Worm (Caenorhabditis elegans) whole organism, mixed stage, embryonic: ENCODE results near the gene srw-103.

ENCODE experiments used
- M03D4.4 ChIP-seq: sonication (generic microtip); optimal IDR thresholded peaks from 2 replicates; lab custom pipeline; 2017; ENCODE audit warnings: mild to moderate bottlenecking, missing genetic modification characterization, missing compliant biosample characterization
- bed-3 ChIP-seq: fragments of 200-800 bp; sonication (Bioruptor generic); optimal IDR thresholded peaks from 3 replicates; lab custom pipeline; 2018; ENCODE audit warnings: mild to moderate bottlenecking, missing genetic modification characterization, moderate library complexity, missing compliant biosample characterization
- blmp-1 ChIP-seq: fragments of 150-350 bp; optimal IDR thresholded peaks from 2 replicates; lab custom pipeline; 2014; ENCODE audit warnings: missing biosample characterization, missing genetic modification characterization
- ceh-39 ChIP-seq: fragments of 150-350 bp; optimal IDR thresholded peaks from 2 replicates; lab custom pipeline; 2014; ENCODE audit warnings: missing biosample characterization, missing genetic modification characterization
- ceh-43 ChIP-seq: fragments of 200-800 bp; sonication (Bioruptor generic); optimal IDR thresholded peaks from 2 replicates; lab custom pipeline; 2018; ENCODE audit warnings: mild to moderate bottlenecking, missing genetic modification characterization, moderate library complexity, missing compliant biosample characterization
- ceh-83 ChIP-seq: fragments of 200-800 bp; sonication (Bioruptor generic); optimal IDR thresholded peaks from 2 replicates; lab custom pipeline; 2018; ENCODE audit warnings: mild to moderate bottlenecking, missing genetic modification characterization, missing compliant biosample characterization
- cnd-1 ChIP-seq: fragments of 200-800 bp; sonication (Bioruptor generic); optimal IDR thresholded peaks from 2 replicates; lab custom pipeline; 2018; ENCODE audit warnings: mild to moderate bottlenecking, missing genetic modification characterization, missing compliant biosample characterization
- drap-1 ChIP-seq: fragments of 200-800 bp; sonication (Bioruptor generic); optimal IDR thresholded peaks from 3 replicates; lab custom pipeline; 2018; ENCODE audit warnings: mild to moderate bottlenecking, missing genetic modification characterization, missing compliant biosample characterization
- elt-1 ChIP-seq: sonication (generic microtip); optimal IDR thresholded peaks from 2 replicates; lab custom pipeline; 2017; ENCODE audit warnings: missing genetic modification characterization, mild to moderate bottlenecking, missing compliant biosample characterization, antibody characterized with exemption, moderate library complexity, borderline replicate concordance; ENCODE audit not compliant: insufficient read depth
- elt-3 ChIP-seq: fragments of 150-350 bp; optimal IDR thresholded peaks from 2 replicates; lab custom pipeline; 2014; ENCODE audit warnings: missing biosample characterization, missing genetic modification characterization
- flh-1 ChIP-seq: fragments of 200-800 bp; sonication (Bioruptor generic); optimal IDR thresholded peaks from 2 replicates; lab custom pipeline; 2018; ENCODE audit warnings: mild to moderate bottlenecking, missing genetic modification characterization, moderate library complexity, missing compliant biosample characterization
- ham-2 ChIP-seq: fragments of 200-800 bp; sonication (Bioruptor generic); optimal IDR thresholded peaks from 2 replicates; lab custom pipeline; 2018; ENCODE audit warnings: mild to moderate bottlenecking, missing genetic modification characterization, missing compliant biosample characterization
- hlh-1 ChIP-seq: fragments of 150-350 bp; optimal IDR thresholded peaks from 2 replicates; lab custom pipeline; 2014; ENCODE audit warnings: missing biosample characterization, missing genetic modification reagents, missing genetic modification characterization
- lin-32 ChIP-seq: fragments of 200-800 bp; sonication (Bioruptor generic); optimal IDR thresholded peaks from 2 replicates; lab custom pipeline; 2018; ENCODE audit warnings: mild to moderate bottlenecking, missing genetic modification characterization, missing compliant biosample characterization
- lsy-2 ChIP-seq: fragments of 150-350 bp; optimal IDR thresholded peaks from 2 replicates; lab custom pipeline; 2014; ENCODE audit warnings: missing biosample characterization, missing genetic modification characterization
- mep-1 ChIP-seq: fragments of 150-350 bp; optimal IDR thresholded peaks from 2 replicates; lab custom pipeline; 2017; ENCODE audit warnings: missing biosample characterization, missing genetic modification reagents, missing genetic modification characterization, inconsistent platforms
- mls-2 ChIP-seq: sonication (generic microtip); optimal IDR thresholded peaks from 2 replicates; lab custom pipeline; 2016; ENCODE audit warnings: mild to moderate bottlenecking, missing genetic modification characterization, moderate library complexity, missing compliant biosample characterization
- nhr-12 ChIP-seq: fragments of 150-350 bp; optimal IDR thresholded peaks from 2 replicates; lab custom pipeline; 2014; ENCODE audit warnings: missing biosample characterization, missing genetic modification characterization
- nhr-2 ChIP-seq: fragments of 150-350 bp; optimal IDR thresholded peaks from 2 replicates; lab custom pipeline; 2014; ENCODE audit warnings: missing biosample characterization, missing genetic modification characterization
- nhr-237 ChIP-seq: fragments of 150-350 bp; optimal IDR thresholded peaks from 2 replicates; lab custom pipeline; 2014; ENCODE audit warnings: missing biosample characterization, missing genetic modification characterization
- nhr-76 ChIP-seq: sonication (generic microtip); optimal IDR thresholded peaks from 2 replicates; lab custom pipeline; 2017; ENCODE audit warnings: missing biosample characterization, missing genetic modification characterization
- sem-2 ChIP-seq: fragments of 200-800 bp; sonication (Bioruptor generic); optimal IDR thresholded peaks from 2 replicates; lab custom pipeline; 2018; ENCODE audit warnings: mild to moderate bottlenecking, missing genetic modification characterization, missing compliant biosample characterization
- snpc-4 ChIP-seq: fragments of 150-350 bp; optimal IDR thresholded peaks from 2 replicates; lab custom pipeline; 2014; ENCODE audit warnings: missing biosample characterization, missing genetic modification characterization
- sptf-1 ChIP-seq: sonication (generic microtip); optimal IDR thresholded peaks from 2 replicates; lab custom pipeline; 2017; ENCODE audit warnings: mild to moderate bottlenecking, missing genetic modification characterization, moderate library complexity, missing compliant biosample characterization
- unc-120 ChIP-seq: sonication (generic microtip); optimal IDR thresholded peaks from 2 replicates; lab custom pipeline; 2017; ENCODE audit warnings: missing genetic modification characterization, missing compliant biosample characterization; ENCODE audit not compliant: poor library complexity, severe bottlenecking
- unc-39 ChIP-seq: fragments of 150-350 bp; optimal IDR thresholded peaks from 2 replicates; lab custom pipeline; 2014; ENCODE audit warnings: missing biosample characterization, missing genetic modification characterization
- unc-62 ChIP-seq: fragments of 150-350 bp; optimal IDR thresholded peaks from 2 replicates; lab custom pipeline; 2014; ENCODE audit warnings: missing biosample characterization, missing genetic modification reagents, missing genetic modification characterization
- zip-8 ChIP-seq: fragments of 150-350 bp; optimal IDR thresholded peaks from 2 replicates; lab custom pipeline; 2014; ENCODE audit warnings: missing biosample characterization, missing genetic modification characterization
- ztf-11 ChIP-seq: fragments of 150-350 bp; optimal IDR thresholded peaks from 2 replicates; lab custom pipeline; 2014; ENCODE audit warnings: missing biosample characterization, missing genetic modification characterization

Gene srw-103

DNA sequence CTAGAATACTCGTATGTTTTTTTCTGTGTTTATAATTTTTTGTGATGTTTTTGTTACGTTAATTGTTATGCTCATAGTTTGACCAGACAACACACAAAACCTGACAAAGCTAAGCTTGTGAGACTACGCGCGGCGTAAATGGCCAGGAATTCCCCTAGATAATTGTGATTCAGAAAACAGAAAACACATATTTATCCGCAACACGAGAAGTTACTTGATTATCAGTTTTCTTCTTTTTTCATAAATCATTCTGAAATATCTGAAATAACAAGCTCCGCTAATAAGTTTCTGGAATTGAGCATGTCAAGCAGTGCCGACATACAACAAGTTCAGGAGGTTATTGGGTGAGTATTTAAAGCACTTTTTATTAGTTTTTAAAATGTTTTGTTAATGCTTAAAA is 6.1 kb upstream of the srw-103 start, which contains the start of gene srw-100:
srw-100 (plus strand) TSS at position 301 of the 400 bp plus-strand sequence.
- no peak for TF ChIP-seq ceh-43 (GFP tag; lab: Kevin White, UChicago)

DNA sequence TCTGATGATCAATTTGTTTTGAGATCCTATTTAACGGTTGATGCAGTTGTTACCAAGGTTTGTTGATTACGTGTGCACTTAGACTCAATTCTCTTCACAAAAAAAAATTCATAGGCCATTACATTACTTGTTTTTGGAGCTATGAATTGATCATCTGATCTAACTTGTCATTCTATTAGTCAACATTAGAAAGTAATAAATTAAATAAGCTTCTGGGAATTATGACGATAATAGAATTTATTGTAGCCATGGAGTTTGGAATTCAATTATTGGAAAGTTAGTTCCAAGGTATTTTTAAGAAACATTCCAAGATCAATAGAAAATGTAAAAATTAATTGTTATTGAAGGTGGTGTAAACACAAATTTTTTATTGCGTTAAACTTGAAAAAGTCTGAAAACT is 1.2 kb downstream of the srw-103 start:
- TF ChIP-seq nhr-12 (no peak), cnd-1 (no peak)

DNA sequence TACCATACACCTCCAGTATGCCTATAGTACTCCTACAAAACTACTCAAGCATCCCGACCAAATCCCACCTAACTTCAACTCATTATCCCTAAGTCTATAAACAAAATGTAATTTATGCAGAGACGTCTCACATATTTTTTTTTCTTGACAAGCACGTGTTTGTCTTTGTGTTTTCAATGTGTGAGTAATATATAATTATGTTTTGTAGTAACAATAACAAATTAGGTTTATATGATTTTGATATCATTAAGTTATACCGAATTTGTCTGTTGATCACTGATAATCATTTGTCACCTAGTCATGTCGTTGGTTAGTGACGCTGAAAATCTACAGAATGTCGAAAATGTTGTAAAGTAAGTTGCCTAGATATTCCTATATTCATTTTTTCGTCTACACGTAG is 2.9 kb downstream of the srw-103 start, which contains the start of gene srw-102:
srw-102 (plus strand) TSS at position 301 of the 400 bp plus-strand sequence.
- TF ChIP-seq sem-2 (GFP tag; lab: Kevin White, UChicago), result no peak
- no peak for TF ChIP-seq unc-120 (tag; lab: Kevin White, UChicago)
- no peak for TF ChIP-seq elt-1 (tag; lab: Kevin White, UChicago)
- no peak for TF ChIP-seq bed-3
- no peak for TF ChIP-seq snpc-4 (tag; lab: Kevin White, UChicago)
- no peak for TF ChIP-seq flh-1 (GFP tag; lab: Kevin White, UChicago)
- no peak for TF ChIP-seq mep-1 (tag; lab: Kevin White, UChicago)
- TF ChIP-seq elt-3 (tag; lab: Kevin White, UChicago), result no peak
- TF ChIP-seq drap-1 (GFP tag; lab: Kevin White, UChicago), result no peak
- TF ChIP-seq nhr-237, result no peak
- no peak for TF ChIP-seq M03D4.4 (tag; lab: Kevin White, UChicago)
- TF ChIP-seq blmp-1 (tag; lab: Kevin White, UChicago), result no peak
- no peak for TF ChIP-seq lin-32
- no peak for TF ChIP-seq unc-39 (tag; lab: Kevin White, UChicago)
- no peak for TF ChIP-seq ceh-83 (GFP tag; lab: Kevin White, UChicago)
- TF ChIP-seq ztf-11 (tag; lab: Kevin White, UChicago), result no peak
- no peak for TF ChIP-seq nhr-2 (tag; lab: Kevin White, UChicago)
- TF ChIP-seq sptf-1 (tag; lab: Kevin White, UChicago), result no peak
- no peak for TF ChIP-seq mls-2 (tag; lab: Kevin White, UChicago)
- no peak for TF ChIP-seq cnd-1
- TF ChIP-seq, all 35 proteins: peak for 0

DNA sequence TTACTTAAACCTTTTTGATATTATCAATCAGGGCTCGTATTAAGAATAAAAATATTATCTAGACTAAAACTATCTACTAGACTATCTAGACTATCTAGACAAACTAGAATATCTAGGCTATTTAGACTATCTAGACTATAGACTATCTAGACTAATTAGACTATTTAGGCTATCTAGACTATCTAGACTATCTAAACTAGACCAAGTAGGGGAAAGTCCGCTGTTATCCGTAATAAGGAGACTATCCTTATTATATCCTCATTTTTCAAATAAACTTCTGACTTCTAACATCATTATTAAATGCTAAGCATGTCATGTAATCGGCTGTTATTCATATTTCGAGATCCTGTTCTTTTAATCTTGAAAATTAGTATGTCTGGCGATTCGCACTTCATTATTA is 5.0 kb downstream of the srw-103 start, which contains the start of gene srw-101:
srw-101 (plus strand) TSS at position 301 of the 400 bp plus-strand sequence.
- TF ChIP-seq mep-1 (tag; lab: Kevin White, UChicago) (no peak), lsy-2 (tag; lab: Kevin White, UChicago) (no peak), unc-62 (GFP tag; lab: Kevin White, UChicago) (no peak), unc-39 (tag; lab: Kevin White, UChicago) (no peak), ceh-39 (tag; lab: Kevin White, UChicago) (no peak)

DNA sequence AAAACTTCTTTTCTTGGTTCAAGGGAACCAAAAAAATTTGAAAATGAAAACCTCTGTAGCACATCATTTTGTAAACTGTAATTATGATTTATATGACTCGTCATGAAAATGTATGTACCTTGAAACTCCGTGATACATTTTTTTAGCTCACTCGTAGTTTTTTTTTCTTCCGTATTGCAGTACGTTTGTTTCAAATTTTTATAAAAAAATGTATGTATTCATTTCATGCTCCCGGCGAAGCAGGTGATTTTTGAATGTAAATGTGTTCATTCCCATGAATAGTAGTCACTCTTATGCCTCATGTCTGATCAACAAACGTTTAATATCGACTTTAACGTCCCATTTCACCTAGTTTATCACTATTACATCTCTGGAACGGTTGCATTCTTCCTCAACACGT is 8.4 kb downstream of the srw-103 start, which contains the start of gene sri-27:
sri-27 (plus strand) TSS at position 301 of the 400 bp plus-strand sequence.
- TF ChIP-seq unc-62 (GFP tag; lab: Kevin White, UChicago), result no peak

DNA sequence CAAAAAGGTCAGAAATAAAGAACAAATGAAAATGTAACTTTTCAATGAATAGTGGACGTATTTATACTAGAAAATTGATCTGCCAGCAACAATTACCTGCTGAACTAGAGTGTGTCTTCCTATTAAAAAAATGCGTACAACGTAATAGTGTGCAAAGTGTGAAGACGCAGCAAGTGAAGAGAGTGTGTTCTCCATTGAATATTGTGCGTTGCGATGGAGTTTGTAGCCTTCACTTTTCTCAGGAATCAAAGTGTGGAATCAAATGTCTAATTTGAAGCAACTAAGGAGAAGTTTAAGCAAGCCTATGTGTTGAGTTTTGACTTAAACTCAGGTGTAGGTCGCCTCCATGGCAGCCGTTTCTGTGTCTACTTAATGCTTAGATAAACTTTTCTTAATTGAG is 14.9 kb downstream of the srw-103 start, which contains the start of gene gst-21:
gst-21 (minus strand) TSS at position 101 of the 400 bp plus-strand sequence.
- no peak for TF ChIP-seq lsy-2 (tag; lab: Kevin White, UChicago)
- TF ChIP-seq zip-8 (tag; lab: Kevin White, UChicago), result no peak
- TF ChIP-seq unc-39 (tag; lab: Kevin White, UChicago), result no peak
- no peak for TF ChIP-seq M03D4.4 (tag; lab: Kevin White, UChicago)

DNA sequence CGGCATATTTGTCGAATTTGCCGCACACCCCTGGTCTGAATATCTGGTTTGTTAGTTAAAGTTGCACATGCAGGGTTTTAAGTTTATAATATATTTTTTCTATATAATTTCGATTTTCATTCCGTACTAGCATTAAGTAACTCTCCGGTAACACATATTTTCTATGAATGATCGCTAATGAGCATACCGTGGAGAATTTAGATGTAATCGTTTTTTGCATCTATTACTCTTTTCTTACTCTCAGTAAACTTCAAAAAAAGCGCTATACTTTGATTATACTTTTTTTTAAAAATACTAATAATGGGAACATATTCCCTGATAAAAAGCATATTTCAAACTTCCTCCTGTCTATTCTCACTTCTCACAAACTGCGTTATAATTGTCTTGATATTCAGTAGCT is 17.6 kb downstream of the srw-103 start, which contains the start of gene str-160:
str-160 (plus strand) TSS at position 301 of the 400 bp plus-strand sequence.
- TF ChIP-seq unc-39 (tag; lab: Kevin White, UChicago), result no peak
- TF ChIP-seq ceh-43 (GFP tag; lab: Kevin White, UChicago), result no peak
- TF ChIP-seq mep-1 (tag; lab: Kevin White, UChicago), result no peak
- TF ChIP-seq hlh-1 (tag; lab: Kevin White, UChicago), result no peak
- TF ChIP-seq ham-2, result no peak
- no peak for TF ChIP-seq sem-2 (GFP tag; lab: Kevin White, UChicago)
- no peak for TF ChIP-seq nhr-76 (tag; lab: Kevin White, UChicago)
